Worm (Caenorhabditis elegans) whole organism, young adult: Measurements from ENCODE around the gene perm-2.

Source experiments
- F57A8.1 ChIP-seq: fragments of 200-800 bp; sonication (Bioruptor generic); optimal IDR thresholded peaks from 2 replicates; lab custom pipeline; 2018; ENCODE audit warnings: mild to moderate bottlenecking, missing genetic modification characterization, moderate library complexity, missing compliant biosample characterization
- aptf-3 ChIP-seq: fragments of 200-800 bp; sonication (Bioruptor generic); IDR thresholded peaks from 2 replicates; pipeline ENCODE4 v1.3.6; 2022; ENCODE audit warnings: missing genetic modification characterization, missing compliant biosample characterization
- cebp-1 ChIP-seq, 2 experiments: fragments of 200-800 bp in 1 of 2; sonication (Bioruptor generic) in 1 of 2; sonication (generic microtip) in 1 of 2; IDR thresholded peaks in 1 of 2; optimal IDR thresholded peaks in 1 of 2; 2 replicates each; pipeline versions ENCODE4 v1.3.6 to Lab custom; 2017 to 2022; ENCODE audit warnings: missing compliant biosample characterization in 2 of 2, missing genetic modification characterization in 2 of 2, mild to moderate bottlenecking in 1 of 2, missing genetic modification reagents in 1 of 2, moderate library complexity in 1 of 2
- efl-1 ChIP-seq: fragments of 150-350 bp; optimal IDR thresholded peaks from 2 replicates; lab custom pipeline; 2014; ENCODE audit warnings: missing biosample characterization, missing genetic modification reagents, missing genetic modification characterization
- hlh-12 ChIP-seq: sonication (generic microtip); optimal IDR thresholded peaks from 2 replicates; lab custom pipeline; 2016; ENCODE audit warnings: missing genetic modification characterization, missing compliant biosample characterization
- hrde-1 ChIP-seq: sonication (generic microtip); optimal IDR thresholded peaks from 2 replicates; lab custom pipeline; 2016; ENCODE audit warnings: missing genetic modification characterization, mild to moderate bottlenecking, missing compliant biosample characterization, moderate library complexity, missing genotype, missing genetic modification reagents, borderline replicate concordance
- madf-6 ChIP-seq: fragments of 200-800 bp; sonication (Bioruptor generic); IDR thresholded peaks from 2 replicates; pipeline ENCODE4 v1.3.6; 2022; ENCODE audit warnings: missing genetic modification reagents, missing genetic modification characterization, missing compliant biosample characterization
- mxl-1 ChIP-seq: sonication (generic microtip); optimal IDR thresholded peaks from 2 replicates; lab custom pipeline; 2016; ENCODE audit warnings: missing genetic modification characterization, missing compliant biosample characterization
- nhr-90 ChIP-seq: sonication (generic microtip); optimal IDR thresholded peaks from 2 replicates; lab custom pipeline; 2016; ENCODE audit warnings: missing genotype, mild to moderate bottlenecking, missing genetic modification characterization, missing compliant biosample characterization
- pbrm-1 ChIP-seq: fragments of 200-800 bp; sonication (Bioruptor generic); IDR thresholded peaks from 2 replicates; pipeline ENCODE4 v1.3.6; 2022; ENCODE audit warnings: missing genetic modification reagents, missing genetic modification characterization, missing compliant biosample characterization
- snpc-1.1 ChIP-seq: sonication (generic microtip); optimal IDR thresholded peaks from 2 replicates; lab custom pipeline; 2017; ENCODE audit warnings: missing genetic modification characterization, mild to moderate bottlenecking, missing compliant biosample characterization, antibody characterized with exemption, moderate library complexity, missing genotype, missing genetic modification reagents; ENCODE audit not compliant: insufficient read depth
- snpc-4 ChIP-seq, 5 experiments: fragments of 150-350 bp in 1 of 5; sonication (generic microtip) in 4 of 5; optimal IDR thresholded peaks; 2 replicates each; lab custom pipeline; 2014 to 2018; ENCODE audit warnings: missing genetic modification characterization in 5 of 5, missing biosample characterization in 3 of 5, antibody characterized with exemption in 2 of 5, mild to moderate bottlenecking in 2 of 5, missing compliant biosample characterization in 2 of 5, missing genotype in 2 of 5, moderate library complexity in 2 of 5, missing genetic modification reagents in 1 of 5
- sptf-2 ChIP-seq: fragments of 200-800 bp; sonication (Bioruptor generic); optimal IDR thresholded peaks from 2 replicates; lab custom pipeline; 2018; ENCODE audit warnings: mild to moderate bottlenecking, missing genetic modification characterization, missing compliant biosample characterization
- tlf-1 ChIP-seq: fragments of 200-800 bp; sonication (Bioruptor generic); optimal IDR thresholded peaks from 2 replicates; lab custom pipeline; 2018; ENCODE audit warnings: mild to moderate bottlenecking, missing genetic modification characterization, missing compliant biosample characterization
- ztf-25 ChIP-seq: fragments of 200-800 bp; sonication (Bioruptor generic); IDR thresholded peaks from 2 replicates; pipeline ENCODE4 v1.3.6; 2022; ENCODE audit warnings: missing genetic modification reagents, missing genetic modification characterization, missing compliant biosample characterization
- ztf-6 ChIP-seq: fragments of 200-800 bp; sonication (Bioruptor generic); IDR thresholded peaks from 2 replicates; pipeline ENCODE4 v1.3.6; 2022; ENCODE audit warnings: missing genetic modification reagents, missing genetic modification characterization, missing compliant biosample characterization

The perm-2 gene

ce11 chrIV:1177683-1178082, 51.1 kb downstream of the perm-2 start, which contains the start of gene Y104H12D.2 (continued):
- TF ChIP-seq mxl-1 (tag; lab: Kevin White, UChicago) (no peak), snpc-1.1 (tag; lab: Kevin White, UChicago) (no peak), madf-6 (GFP tag; lab: Robert Waterston, UW) (peak; percentile 59; the same call in 1 of the 2 replicates), snpc-4 (GFP tag; optimal IDR thresholded peaks at IDR 0.05; lab: Kevin White, UChicago) (no peak), snpc-4 (tag; optimal IDR thresholded peaks at IDR 0.05; lab: Kevin White, UChicago) (peak in 1 of 4 experiments; percentile 42), F57A8.1 (GFP tag; lab: Kevin White, UChicago) (no peak), hrde-1 (tag; lab: Kevin White, UChicago) (no peak), hlh-12 (tag; lab: Kevin White, UChicago) (no peak), aptf-3 (no peak), ztf-6 (no peak), nhr-90 (tag; lab: Kevin White, UChicago) (no peak), cebp-1 (GFP tag; IDR thresholded peaks at IDR 0.05; lab: Robert Waterston, UW) (no peak), cebp-1 (tag; optimal IDR thresholded peaks at IDR 0.05; lab: Kevin White, UChicago) (peak; percentile 20), ztf-25 (GFP tag; lab: Robert Waterston, UW) (no peak), sptf-2 (GFP tag; lab: Kevin White, UChicago) (no peak), efl-1 (peak; percentile 69), pbrm-1 (no peak), tlf-1 (no peak)
